Worm (Caenorhabditis elegans) whole organism, late embryonic: ENCODE measurements around the gene R07B7.6.

Source experiments
- K02D7.2 ChIP-seq: sonication (generic microtip); optimal IDR thresholded peaks from 2 replicates; lab custom pipeline; 2017; ENCODE audit warnings: mild to moderate bottlenecking, missing genetic modification characterization, missing compliant biosample characterization
- fax-1 ChIP-seq: sonication (generic microtip); optimal IDR thresholded peaks from 2 replicates; lab custom pipeline; 2016; ENCODE audit warnings: missing genotype, missing genetic modification characterization, missing compliant biosample characterization
- fkh-10 ChIP-seq: fragments of 150-350 bp; optimal IDR thresholded peaks from 2 replicates; lab custom pipeline; 2014; ENCODE audit warnings: missing biosample characterization, missing genetic modification reagents, missing genetic modification characterization
- gmeb-2 ChIP-seq: sonication (generic microtip); optimal IDR thresholded peaks from 2 replicates; lab custom pipeline; 2016; ENCODE audit warnings: missing genetic modification characterization, inconsistent platforms, missing compliant biosample characterization
- unc-3 ChIP-seq, 2 experiments: fragments of 200-800 bp in 1 of 2; sonication (Bioruptor generic) in 1 of 2; sonication (generic microtip) in 1 of 2; conservative IDR thresholded peaks in 1 of 2; optimal IDR thresholded peaks in 1 of 2; 2 replicates each; pipeline versions ENCODE4 v1.3.6 to Lab custom; 2016 to 2022; ENCODE audit warnings: missing compliant biosample characterization in 2 of 2, missing genetic modification characterization in 2 of 2, missing genetic modification reagents in 1 of 2
- unc-55 ChIP-seq: sonication (generic microtip); optimal IDR thresholded peaks from 2 replicates; lab custom pipeline; 2017; ENCODE audit warnings: missing biosample characterization, missing genetic modification reagents, missing genetic modification characterization

- no peak for TF ChIP-seq K02D7.2
- TF ChIP-seq fax-1 (tag; lab: Kevin White, UChicago) = no peak
- no peak for TF ChIP-seq unc-3 (GFP tag; conservative IDR thresholded peaks at IDR 0.05; lab: Robert Waterston, UW)
- TF ChIP-seq unc-3 (tag; optimal IDR thresholded peaks at IDR 0.05; lab: Kevin White, UChicago) = no peak
- no peak for TF ChIP-seq fkh-10 (GFP tag; lab: Kevin White, UChicago)
- no peak for TF ChIP-seq gmeb-2 (tag; lab: Kevin White, UChicago)
- no peak for TF ChIP-seq unc-55 (GFP tag; lab: Kevin White, UChicago)
These were observed 46.6 kb downstream of the R07B7.6 start for ce11 chrV:12028151-12028550.
